Fruit fly (Drosophila melanogaster): ENCODE results near the gene CG33003.

Gene CG33003

DNA sequence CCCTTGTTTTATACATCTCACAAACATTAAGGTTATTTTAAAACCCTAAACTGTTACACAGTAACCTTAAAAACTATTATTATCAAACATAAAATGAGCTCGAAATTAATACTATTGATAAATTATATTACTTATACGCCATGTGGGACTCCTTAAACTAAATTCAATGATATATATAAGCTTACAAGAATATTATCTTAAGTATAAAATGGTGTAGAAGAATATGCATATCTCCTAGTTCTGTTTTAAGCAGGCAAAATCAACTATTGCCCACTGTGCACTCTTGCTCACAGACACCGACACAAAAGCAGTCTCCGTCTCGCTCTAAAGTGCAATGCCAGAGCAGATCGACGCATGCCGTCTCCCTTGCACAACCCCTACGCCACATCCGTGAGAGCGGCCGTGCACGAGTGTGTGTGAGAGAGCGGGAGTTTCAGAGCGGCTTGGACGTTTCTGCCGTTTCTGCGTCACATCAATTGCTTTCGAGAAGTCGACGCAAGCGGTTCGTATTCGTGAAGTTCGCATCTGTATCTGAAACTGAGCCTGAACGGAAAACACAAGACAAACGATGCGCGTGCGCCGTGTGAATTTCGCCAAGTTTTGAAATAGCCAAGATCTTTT lies 29.1 kb upstream of the CG33003 start:
- TF ChIP-seq h (optimal IDR thresholded peaks at IDR 0.05) (no peak), Sin3A (optimal IDR thresholded peaks at IDR 0.05) (no peak), ttk (optimal IDR thresholded peaks at IDR 0.05) (no peak), Myc (optimal IDR thresholded peaks at IDR 0.05) (no peak), insv (optimal IDR thresholded peaks at IDR 0.05) (no peak), psq (optimal IDR thresholded peaks at IDR 0.05) (no peak)

DNA sequence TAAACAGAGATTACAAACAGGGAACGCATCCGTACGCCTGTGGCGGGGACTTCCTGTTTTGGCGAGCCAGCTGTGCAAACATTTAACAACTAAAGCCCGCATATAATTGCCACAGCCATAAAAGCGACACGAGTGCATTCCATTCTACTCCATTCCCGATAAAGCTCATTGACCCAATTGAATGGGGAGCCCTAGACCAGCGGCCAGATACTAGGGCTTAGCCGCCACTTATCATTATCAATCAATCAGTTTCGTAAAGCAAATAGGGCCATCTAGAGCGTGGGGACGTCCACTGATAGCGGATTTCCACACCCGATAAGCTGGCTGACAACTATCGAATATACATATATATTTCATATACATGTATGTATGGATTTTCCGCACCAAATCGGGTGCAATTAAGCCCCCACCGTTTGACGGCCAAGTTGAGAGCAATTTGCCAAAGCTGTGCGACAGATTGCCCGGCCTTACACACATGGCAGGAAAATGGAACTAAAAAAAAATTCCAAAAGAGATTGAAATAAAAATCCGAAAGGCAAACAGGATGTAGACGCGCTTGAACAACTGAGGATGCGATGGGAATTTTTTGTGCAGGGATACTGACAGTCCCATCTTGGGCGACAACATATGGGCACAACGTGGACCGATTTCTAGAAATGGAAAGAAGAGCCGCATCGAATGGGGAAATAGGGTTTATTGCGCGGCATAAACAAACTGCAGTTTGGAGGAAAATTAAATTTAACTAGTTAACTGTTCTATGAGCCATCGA lies 27.8 kb upstream of the CG33003 start:
- no peak for TF ChIP-seq insv (optimal IDR thresholded peaks at IDR 0.05)

DNA sequence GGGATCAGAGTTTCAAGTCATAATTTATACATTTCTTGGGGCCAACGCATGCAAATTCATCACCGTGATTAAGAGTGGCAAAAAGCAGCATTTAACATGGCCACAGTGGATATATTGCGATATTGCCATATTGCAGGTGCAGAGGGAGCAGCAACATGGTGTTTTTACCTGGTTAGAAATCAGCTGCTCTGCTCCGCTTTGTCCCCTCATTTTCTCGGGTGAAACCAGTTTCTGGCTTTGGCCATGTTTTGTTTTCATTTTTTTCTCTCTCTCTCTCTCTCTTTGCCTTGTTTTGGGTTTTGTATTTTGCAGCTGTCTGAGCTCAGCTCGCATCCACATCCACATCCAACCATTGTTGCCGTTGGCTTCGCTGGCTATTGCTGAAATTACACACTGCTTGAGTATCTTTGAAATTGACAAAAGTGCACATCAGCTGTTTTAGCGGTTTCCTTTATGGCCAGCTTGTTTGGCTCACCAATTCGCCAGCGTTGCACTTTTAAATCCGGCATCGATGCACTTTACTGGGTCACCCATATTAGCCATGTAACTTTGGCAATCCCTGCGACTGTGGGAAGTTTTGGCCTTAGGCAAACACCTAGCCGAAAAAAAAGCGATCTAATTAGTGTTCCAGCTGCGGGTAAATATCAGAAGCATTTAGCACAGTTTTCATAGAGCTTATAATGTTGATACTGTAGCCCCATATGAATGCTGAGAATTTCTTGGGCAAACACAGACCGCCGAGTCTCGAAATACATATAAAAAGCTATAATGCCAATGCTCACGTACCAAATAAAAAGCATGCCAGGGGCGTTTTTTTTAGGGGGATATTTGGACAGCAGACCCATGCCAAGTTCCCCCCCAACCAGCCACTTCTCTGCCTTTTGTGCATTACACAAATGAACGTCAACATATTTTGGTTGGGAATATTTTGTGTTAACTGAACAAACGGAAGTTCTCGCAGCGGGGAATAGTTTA lies 25.4 kb upstream of the CG33003 start:
- TF ChIP-seq psq (optimal IDR thresholded peaks at IDR 0.05) (no peak), ttk (optimal IDR thresholded peaks at IDR 0.05) (no peak), insv (optimal IDR thresholded peaks at IDR 0.05) (no peak)

dm6 chr2L:4377747-4378146 lies 23.0 kb upstream of the CG33003 start:
- TF ChIP-seq Myc (optimal IDR thresholded peaks at IDR 0.05) (no peak), ttk (optimal IDR thresholded peaks at IDR 0.05) (no peak), psq (optimal IDR thresholded peaks at IDR 0.05) (no peak), Sin3A (optimal IDR thresholded peaks at IDR 0.05) (no peak)

DNA sequence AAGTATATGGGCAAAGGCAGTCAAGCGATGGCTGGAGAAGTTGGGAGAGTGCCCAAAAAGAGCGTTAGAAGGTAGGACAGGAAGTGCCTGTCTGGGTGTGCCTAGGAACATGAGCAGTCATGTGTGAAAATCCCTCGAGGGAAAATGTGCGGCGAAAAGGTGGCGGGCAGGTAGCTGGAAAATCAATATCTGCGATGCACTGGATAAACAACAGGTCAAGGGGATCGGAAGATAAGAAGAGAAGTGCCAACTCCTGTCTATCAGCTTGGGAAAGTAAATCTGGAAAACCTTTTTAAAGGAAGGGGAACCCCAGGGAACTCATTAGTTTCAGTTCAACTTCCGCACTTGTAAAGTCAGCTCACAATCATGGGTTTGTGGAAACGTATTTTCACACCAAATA lies 22.4 kb upstream of the CG33003 start:
- TF ChIP-seq Myc (optimal IDR thresholded peaks at IDR 0.05) = no peak
- no peak for TF ChIP-seq h (optimal IDR thresholded peaks at IDR 0.05)
- no peak for TF ChIP-seq ttk (optimal IDR thresholded peaks at IDR 0.05)
- TF ChIP-seq Sin3A (optimal IDR thresholded peaks at IDR 0.05) = no peak
- no peak for TF ChIP-seq insv (optimal IDR thresholded peaks at IDR 0.05)
- no peak for TF ChIP-seq psq (optimal IDR thresholded peaks at IDR 0.05)

DNA sequence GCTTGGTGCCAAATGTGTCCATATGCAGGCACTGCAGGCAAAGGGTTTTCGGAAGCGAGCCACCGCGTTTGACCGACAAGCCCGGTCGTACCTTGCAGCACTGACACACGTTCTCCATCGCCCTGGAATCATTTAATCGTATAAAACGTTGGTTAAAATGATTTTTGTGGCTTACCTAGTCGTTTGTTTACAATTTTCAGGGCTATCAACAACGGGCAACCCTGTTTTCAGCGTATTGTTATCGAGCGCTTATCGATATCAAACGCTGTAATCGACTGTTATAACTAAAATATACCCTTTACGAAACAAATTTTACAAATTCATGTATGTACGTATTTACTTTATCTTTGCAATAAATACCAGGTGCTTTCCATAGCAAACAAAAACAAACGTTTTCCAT lies 18.2 kb upstream of the CG33003 start, which contains the start of gene CG17612:
TSS of gene CG17612 (minus strand) at position 214 of the 400 bp plus-strand sequence.
- no peak for TF ChIP-seq psq (optimal IDR thresholded peaks at IDR 0.05)

dm6 chr2L:4385387-4386279 lies 15.1 kb upstream of the CG33003 start, which contains the start of gene Vps53:
Gene Vps53 (minus strand): TSS chr2L:4386062.
- no peak for TF ChIP-seq ttk (optimal IDR thresholded peaks at IDR 0.05)
- TF ChIP-seq psq (optimal IDR thresholded peaks at IDR 0.05) = no peak
- TF ChIP-seq Myc (optimal IDR thresholded peaks at IDR 0.05) = no peak
- no peak for TF ChIP-seq insv (optimal IDR thresholded peaks at IDR 0.05)
- no peak for TF ChIP-seq h (optimal IDR thresholded peaks at IDR 0.05)
- no peak for TF ChIP-seq Sin3A (optimal IDR thresholded peaks at IDR 0.05)

- TF ChIP-seq psq (optimal IDR thresholded peaks at IDR 0.05) = no peak
- TF ChIP-seq insv (optimal IDR thresholded peaks at IDR 0.05) = no peak
- no peak for TF ChIP-seq Myc (optimal IDR thresholded peaks at IDR 0.05)
- no peak for TF ChIP-seq h (optimal IDR thresholded peaks at IDR 0.05)
- no peak for TF ChIP-seq ttk (optimal IDR thresholded peaks at IDR 0.05)
- no peak for TF ChIP-seq Sin3A (optimal IDR thresholded peaks at IDR 0.05)
Measured at dm6 chr2L:4386926-4387550, 13.7 kb upstream of the CG33003 start, which contains the start of gene Psf2. Gene Psf2 (minus strand): TSS chr2L:4387356.

- TF ChIP-seq psq (optimal IDR thresholded peaks at IDR 0.05) = no peak
- no peak for TF ChIP-seq insv (optimal IDR thresholded peaks at IDR 0.05)
- no peak for TF ChIP-seq Sin3A (optimal IDR thresholded peaks at IDR 0.05)
- TF ChIP-seq ttk (optimal IDR thresholded peaks at IDR 0.05) = no peak
- TF ChIP-seq Myc (optimal IDR thresholded peaks at IDR 0.05) = no peak
- TF ChIP-seq h (optimal IDR thresholded peaks at IDR 0.05) = no peak
Measured at dm6 chr2L:4388027-4388426, 12.7 kb upstream of the CG33003 start, which contains the start of gene Tps1. Gene Tps1 (plus strand): TSS chr2L:4388327.

DNA sequence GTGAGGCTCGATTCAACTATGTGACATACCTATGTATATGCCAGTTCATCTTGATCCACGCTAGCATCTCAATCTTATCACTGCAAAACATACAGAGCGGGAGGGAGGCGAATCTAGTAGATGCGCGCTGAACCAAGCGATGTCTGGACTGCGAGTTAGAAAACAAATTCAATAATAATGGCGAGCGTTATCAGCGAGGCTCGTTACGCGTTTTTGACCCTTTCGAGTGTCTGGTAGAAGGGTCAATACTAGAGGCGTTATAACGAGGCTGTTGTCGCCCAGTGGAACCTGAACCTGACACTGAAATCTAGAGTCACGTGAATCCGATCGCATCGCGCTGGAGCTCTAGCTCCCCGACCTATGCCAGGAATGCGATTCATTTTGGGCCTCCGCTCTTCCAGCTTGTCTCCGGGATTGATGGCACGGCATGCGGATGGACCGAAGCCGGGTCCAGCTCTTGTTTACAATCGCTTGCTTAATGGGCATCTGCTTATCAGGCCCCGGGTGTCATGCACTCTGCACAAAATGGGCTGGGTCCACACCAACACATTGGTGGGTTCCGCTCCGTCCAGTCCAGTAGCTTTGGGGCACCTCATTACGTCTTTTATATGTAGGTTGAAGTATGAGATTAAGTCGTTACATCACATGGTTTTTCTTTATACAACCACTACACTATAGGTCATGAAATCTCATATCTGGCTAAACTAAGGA lies 11.2 kb upstream of the CG33003 start:
- TF ChIP-seq ttk (optimal IDR thresholded peaks at IDR 0.05) (no peak), psq (optimal IDR thresholded peaks at IDR 0.05) (no peak), h (optimal IDR thresholded peaks at IDR 0.05) (no peak), Sin3A (optimal IDR thresholded peaks at IDR 0.05) (no peak), Myc (optimal IDR thresholded peaks at IDR 0.05) (no peak), insv (optimal IDR thresholded peaks at IDR 0.05) (no peak)

Data from Kc167 (cell line).